Worm (Caenorhabditis elegans) whole organism, L4 larva: ENCODE data around the gene R09H3.3.

Source experiments
- Y5F2A.4 ChIP-seq: fragments of 200-800 bp; sonication (Bioruptor generic); optimal IDR thresholded peaks from 2 replicates; lab custom pipeline; 2018; ENCODE audit warnings: mild to moderate bottlenecking, missing genetic modification characterization, missing compliant biosample characterization
- ama-1 ChIP-seq: fragments of 150-350 bp; optimal IDR thresholded peaks from 2 replicates; lab custom pipeline; 2014; ENCODE audit warnings: inconsistent platforms, mixed read lengths
- ceh-28 ChIP-seq: fragments of 150-350 bp; optimal IDR thresholded peaks from 2 replicates; lab custom pipeline; 2014; ENCODE audit warnings: missing biosample characterization, missing genetic modification reagents, missing genetic modification characterization
- ces-1 ChIP-seq: fragments of 150-350 bp; sonication (generic microtip); optimal IDR thresholded peaks from 4 replicates; lab custom pipeline; 2014; ENCODE audit warnings: missing biosample characterization, missing genetic modification reagents, missing genetic modification characterization
- daf-12 ChIP-seq: fragments of 150-350 bp; optimal IDR thresholded peaks from 2 replicates; lab custom pipeline; 2014; ENCODE audit warnings: missing biosample characterization, missing genetic modification reagents, missing genetic modification characterization
- lin-15B ChIP-seq: fragments of 150-350 bp; sonication (generic microtip); optimal IDR thresholded peaks from 3 replicates; lab custom pipeline; 2014; ENCODE audit warnings: missing biosample characterization, missing genetic modification characterization
- lin-39 ChIP-seq: fragments of 150-350 bp; optimal IDR thresholded peaks from 2 replicates; lab custom pipeline; 2014; ENCODE audit warnings: missing biosample characterization, missing genetic modification reagents, missing genetic modification characterization
- nhr-28 ChIP-seq: fragments of 150-350 bp; optimal IDR thresholded peaks from 2 replicates; lab custom pipeline; 2014; ENCODE audit warnings: missing biosample characterization, missing genetic modification characterization
- nhr-48 ChIP-seq: sonication (generic microtip); optimal IDR thresholded peaks from 2 replicates; lab custom pipeline; 2016; ENCODE audit warnings: mild to moderate bottlenecking, missing genetic modification characterization, missing compliant biosample characterization
- skn-1 ChIP-seq: fragments of 150-350 bp; optimal IDR thresholded peaks from 2 replicates; lab custom pipeline; 2014; ENCODE audit warnings: missing biosample characterization, missing genetic modification characterization
- ztf-11 ChIP-seq: fragments of 150-350 bp; optimal IDR thresholded peaks from 2 replicates; lab custom pipeline; 2014; ENCODE audit warnings: missing biosample characterization, missing genetic modification characterization

ce11 chrX:1675879-1676278 lies 7.2 kb upstream of the R09H3.3 start:
- no peak for TF ChIP-seq nhr-48
- TF ChIP-seq ceh-28 (tag; lab: Kevin White, UChicago): no peak
- TF ChIP-seq Y5F2A.4 (GFP tag; lab: Kevin White, UChicago): no peak
- no peak for TF ChIP-seq lin-15B (tag; lab: Kevin White, UChicago)
- TF ChIP-seq ces-1 (GFP tag; lab: Kevin White, UChicago): no peak
- TF ChIP-seq daf-12 (tag; lab: Kevin White, UChicago): no peak
- no peak for TF ChIP-seq lin-39 (tag; lab: Kevin White, UChicago)
- TF ChIP-seq skn-1 (tag; lab: Kevin White, UChicago): no peak
- no peak for TF ChIP-seq nhr-28 (tag; lab: Kevin White, UChicago)
- no peak for TF ChIP-seq ama-1
- no peak for TF ChIP-seq ztf-11 (tag; lab: Kevin White, UChicago)
